Fruit fly (Drosophila melanogaster): Measurements from ENCODE around the gene CG34451.

DNA sequence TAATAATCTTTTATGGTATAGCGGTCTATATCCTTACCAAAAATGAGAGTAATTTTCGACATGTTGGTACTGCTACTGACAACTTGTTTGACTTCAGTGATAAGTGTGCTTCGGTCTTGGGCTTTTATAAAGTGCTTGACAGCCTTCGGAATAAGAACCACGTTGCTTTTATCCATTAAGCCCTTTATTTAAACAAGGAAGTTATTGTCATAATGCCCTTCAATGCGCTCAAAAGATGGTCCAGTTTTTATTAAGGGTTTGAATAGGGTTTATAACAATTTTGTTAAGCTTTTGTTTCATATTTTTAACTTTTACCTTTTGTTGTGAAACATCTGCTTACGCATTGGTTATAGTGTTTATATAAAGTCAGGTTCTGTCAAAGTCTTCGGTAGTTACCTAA lies 39.7 kb downstream of the CG34451 start, which contains the start of the genes Eig71Ec and Eig71Ed:
- TF ChIP-seq usp (GFP tag; optimal IDR thresholded peaks at IDR 0.05): no peak
- no peak for TF ChIP-seq psq (optimal IDR thresholded peaks at IDR 0.05)
- no peak for TF ChIP-seq pan (optimal IDR thresholded peaks at IDR 0.05)
- TF ChIP-seq CG8478 (optimal IDR thresholded peaks at IDR 0.05): no peak
- no peak for TF ChIP-seq EcR (GFP tag; optimal IDR thresholded peaks at IDR 0.05)
- no peak for TF ChIP-seq Dll (optimal IDR thresholded peaks at IDR 0.05)

Measured in whole organism.